Fruit fly (Drosophila melanogaster) S2 (cell line): ENCODE data around the gene Saf-B.

Source experiments
- CG8478 ChIP-seq: fragments of >200 bp; optimal IDR thresholded peaks from 2 replicates; lab custom pipeline; 2018
- CTCF ChIP-seq, 2 experiments: fragments of >200 bp; optimal IDR thresholded peaks; 2 replicates each; lab custom pipeline; 2018

DNA sequence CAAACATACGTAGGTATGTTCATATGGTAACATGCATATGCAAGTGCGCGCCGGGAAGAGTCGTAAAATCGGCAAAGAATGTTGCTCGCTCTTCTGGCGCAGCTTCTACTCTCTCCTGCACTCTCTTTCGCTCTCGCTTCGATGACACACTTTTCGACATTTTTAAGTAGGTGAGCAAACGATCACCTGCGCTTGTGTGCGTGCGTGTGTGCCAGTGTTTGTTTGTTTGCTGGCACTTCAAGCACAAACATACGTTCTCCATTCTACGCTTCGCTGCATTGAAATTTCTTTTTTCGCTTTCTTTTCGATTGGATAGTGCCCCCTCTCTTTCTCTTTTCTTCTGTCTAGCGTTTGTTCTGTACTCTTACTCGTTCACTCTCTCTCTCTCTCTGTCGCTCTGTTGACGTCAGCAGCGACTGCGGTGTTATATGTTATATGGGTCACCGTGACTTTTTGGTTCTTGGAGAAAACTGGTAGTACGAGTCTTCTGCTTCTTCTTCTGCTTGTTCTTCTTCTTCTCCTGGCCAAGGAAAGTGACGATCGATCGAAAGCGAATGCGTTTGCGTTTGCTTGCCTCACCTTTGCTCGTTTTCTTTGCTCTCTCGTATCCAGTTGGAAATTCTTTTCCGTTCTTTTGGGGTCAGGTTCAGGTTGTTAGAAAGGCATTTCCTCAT is 49.5 kb upstream of the Saf-B start:
- no peak for TF ChIP-seq CTCF (optimal IDR thresholded peaks at IDR 0.05; lab: Kevin White, UChicago)
- no peak for TF ChIP-seq CG8478 (lab: Kevin White, UChicago)
